Worm (Caenorhabditis elegans) whole organism, L1 larva: Measurements from ENCODE around the gene nyn-3.

Experiments
- C16A3.4 ChIP-seq: fragments of 150-350 bp; optimal IDR thresholded peaks from 2 replicates; lab custom pipeline; 2014; ENCODE audit warnings: missing biosample characterization, missing genetic modification characterization
- C34B4.2 ChIP-seq: sonication (generic microtip); optimal IDR thresholded peaks from 2 replicates; lab custom pipeline; 2017; ENCODE audit warnings: mild to moderate bottlenecking, missing genetic modification characterization, missing compliant biosample characterization
- Y116A8C.19 ChIP-seq: sonication (generic microtip); optimal IDR thresholded peaks from 2 replicates; lab custom pipeline; 2016; ENCODE audit warnings: missing compliant biosample characterization, missing genetic modification characterization, borderline replicate concordance
- alr-1 ChIP-seq: fragments of 200-800 bp; sonication (Bioruptor generic); optimal IDR thresholded peaks from 2 replicates; lab custom pipeline; 2018; ENCODE audit warnings: borderline replicate concordance, mild to moderate bottlenecking, missing genetic modification characterization, missing compliant biosample characterization
- ceh-82 ChIP-seq, 3 experiments: fragments of 150-350 bp in 1 of 3; sonication (generic microtip) in 2 of 3; optimal IDR thresholded peaks; 2 replicates each; lab custom pipeline; 2014 to 2017; ENCODE audit warnings: missing biosample characterization in 3 of 3, missing genetic modification characterization in 3 of 3
- ceh-88 ChIP-seq: fragments of 200-800 bp; sonication (Bioruptor generic); IDR thresholded peaks from 2 replicates; pipeline ENCODE4 v1.3.6; 2022; ENCODE audit warnings: missing genetic modification characterization, missing compliant biosample characterization
- ceh-90 ChIP-seq: sonication (generic microtip); optimal IDR thresholded peaks from 2 replicates; lab custom pipeline; 2016; ENCODE audit warnings: missing genetic modification characterization, missing compliant biosample characterization
- dpl-1 ChIP-seq, 3 experiments: fragments of 150-350 bp in 2 of 3; sonication (generic microtip) in 1 of 3; optimal IDR thresholded peaks; 2 replicates each; lab custom pipeline; 2014 to 2017; ENCODE audit warnings: missing biosample characterization in 3 of 3, missing genetic modification characterization in 3 of 3, missing genetic modification reagents in 3 of 3
- dsc-1 ChIP-seq: sonication (generic microtip); optimal IDR thresholded peaks from 2 replicates; lab custom pipeline; 2016; ENCODE audit warnings: mild to moderate bottlenecking, missing genetic modification characterization, missing compliant biosample characterization
- efl-1 ChIP-seq, 4 experiments: fragments of 150-350 bp; optimal IDR thresholded peaks in 3 of 4; peaks in 1 of 4; 1 replicate in 1 of 4; 2 replicates in 3 of 4; lab custom pipeline; 2014; ENCODE audit warnings: missing biosample characterization in 2 of 4, missing genetic modification characterization in 2 of 4, missing genetic modification reagents in 2 of 4
- egl-13 ChIP-seq: sonication (generic microtip); optimal IDR thresholded peaks from 2 replicates; lab custom pipeline; 2016; ENCODE audit warnings: missing genotype, missing genetic modification reagents, missing genetic modification characterization, missing compliant biosample characterization
- egl-27 ChIP-seq, 2 experiments: fragments of 150-350 bp in 1 of 2; sonication (generic microtip); optimal IDR thresholded peaks; 3 replicates each; lab custom pipeline; 2017 to 2018; ENCODE audit warnings: missing biosample characterization in 2 of 2, missing genetic modification characterization in 2 of 2, missing genetic modification reagents in 2 of 2
- elt-2 ChIP-seq: sonication (generic microtip); optimal IDR thresholded peaks from 2 replicates; lab custom pipeline; 2016; ENCODE audit warnings: missing genetic modification characterization, mild to moderate bottlenecking, inconsistent platforms, missing compliant biosample characterization, missing genetic modification reagents
- ets-5 ChIP-seq: fragments of 200-800 bp; sonication (Bioruptor generic); IDR thresholded peaks from 2 replicates; pipeline ENCODE4 v1.3.6; 2022; ENCODE audit warnings: missing genetic modification characterization, missing compliant biosample characterization
- fkh-4 ChIP-seq: sonication (generic microtip); optimal IDR thresholded peaks from 2 replicates; lab custom pipeline; 2016; ENCODE audit warnings: missing compliant biosample characterization, missing genetic modification characterization, borderline replicate concordance
- fkh-8 ChIP-seq: sonication (generic microtip); optimal IDR thresholded peaks from 2 replicates; lab custom pipeline; 2016; ENCODE audit warnings: mild to moderate bottlenecking, missing genetic modification characterization, missing compliant biosample characterization
- fos-1 ChIP-seq: fragments of 150-350 bp; optimal IDR thresholded peaks from 2 replicates; lab custom pipeline; 2014; ENCODE audit warnings: missing biosample characterization, missing genetic modification characterization
- hlh-17 ChIP-seq: fragments of 200-800 bp; sonication (Bioruptor generic); optimal IDR thresholded peaks from 2 replicates; lab custom pipeline; 2018; ENCODE audit warnings: missing genetic modification characterization, mild to moderate bottlenecking, missing compliant biosample characterization, moderate library complexity, borderline replicate concordance
- hlh-4 ChIP-seq: sonication (generic microtip); optimal IDR thresholded peaks from 2 replicates; lab custom pipeline; 2016; ENCODE audit warnings: mild to moderate bottlenecking, missing genetic modification characterization, missing compliant biosample characterization
- irx-1 ChIP-seq: sonication (generic microtip); optimal IDR thresholded peaks from 2 replicates; lab custom pipeline; 2016; ENCODE audit warnings: missing genetic modification characterization, missing compliant biosample characterization
- lin-13 ChIP-seq: fragments of 150-350 bp; optimal IDR thresholded peaks from 2 replicates; lab custom pipeline; 2014; ENCODE audit warnings: missing biosample characterization, missing genetic modification reagents, missing genetic modification characterization
- lin-14 ChIP-seq: fragments of 200-800 bp; sonication (Bioruptor generic); optimal IDR thresholded peaks from 2 replicates; lab custom pipeline; 2018; ENCODE audit warnings: mild to moderate bottlenecking, missing genetic modification characterization, moderate library complexity, missing compliant biosample characterization
- lin-35 ChIP-seq, 2 experiments: fragments of 150-350 bp; optimal IDR thresholded peaks; 2 replicates each; lab custom pipeline; 2014; ENCODE audit warnings: missing biosample characterization in 2 of 2, missing genetic modification characterization in 2 of 2, missing genetic modification reagents in 2 of 2
- lin-39 ChIP-seq: fragments of 150-350 bp; optimal IDR thresholded peaks from 2 replicates; lab custom pipeline; 2014; ENCODE audit warnings: missing biosample characterization, missing genetic modification reagents, missing genetic modification characterization
- lir-3 ChIP-seq: sonication (generic microtip); optimal IDR thresholded peaks from 2 replicates; lab custom pipeline; 2016; ENCODE audit warnings: mild to moderate bottlenecking, missing genetic modification characterization, moderate library complexity, missing compliant biosample characterization; ENCODE audit not compliant: poor library complexity
- lsy-2 ChIP-seq, 2 experiments: fragments of 150-350 bp; optimal IDR thresholded peaks; 2 replicates each; lab custom pipeline; 2014; ENCODE audit warnings: missing biosample characterization in 2 of 2, missing genetic modification characterization in 2 of 2
- mdl-1 ChIP-seq, 2 experiments: fragments of 150-350 bp; optimal IDR thresholded peaks; 2 replicates each; lab custom pipeline; 2014 to 2017; ENCODE audit warnings: missing biosample characterization in 2 of 2, missing genetic modification characterization in 2 of 2, inconsistent platforms in 1 of 2
- mef-2 ChIP-seq: fragments of 150-350 bp; optimal IDR thresholded peaks from 2 replicates; lab custom pipeline; 2014; ENCODE audit warnings: missing biosample characterization, missing genetic modification characterization
- nhr-11 ChIP-seq: fragments of 150-350 bp; optimal IDR thresholded peaks from 2 replicates; lab custom pipeline; 2014; ENCODE audit warnings: missing biosample characterization, missing genetic modification characterization
- nhr-237 ChIP-seq: fragments of 150-350 bp; optimal IDR thresholded peaks from 2 replicates; lab custom pipeline; 2014; ENCODE audit warnings: missing biosample characterization, missing genetic modification characterization
- nhr-47 ChIP-seq: sonication (generic microtip); optimal IDR thresholded peaks from 2 replicates; lab custom pipeline; 2016; ENCODE audit warnings: mild to moderate bottlenecking, missing genetic modification characterization, moderate library complexity, missing compliant biosample characterization
- nhr-84 ChIP-seq: sonication (generic microtip); optimal IDR thresholded peaks from 2 replicates; lab custom pipeline; 2017; ENCODE audit warnings: missing biosample characterization, missing genetic modification characterization
- nhr-90 ChIP-seq: sonication (generic microtip); optimal IDR thresholded peaks from 2 replicates; lab custom pipeline; 2016; ENCODE audit warnings: mild to moderate bottlenecking, missing genetic modification characterization, missing compliant biosample characterization; ENCODE audit not compliant: poor library complexity
- rnt-1 ChIP-seq: sonication (generic microtip); optimal IDR thresholded peaks from 2 replicates; lab custom pipeline; 2016; ENCODE audit warnings: mild to moderate bottlenecking, missing genetic modification characterization, moderate library complexity, missing compliant biosample characterization
- snpc-4 ChIP-seq: fragments of 150-350 bp; optimal IDR thresholded peaks from 2 replicates; lab custom pipeline; 2014; ENCODE audit warnings: missing biosample characterization, missing genetic modification characterization
- sptf-1 ChIP-seq: fragments of 150-350 bp; optimal IDR thresholded peaks from 2 replicates; lab custom pipeline; 2014; ENCODE audit warnings: missing biosample characterization, missing genetic modification characterization
- swsn-7 ChIP-seq: sonication (generic microtip); optimal IDR thresholded peaks from 2 replicates; lab custom pipeline; 2016; ENCODE audit warnings: missing genetic modification characterization, missing compliant biosample characterization
- tbx-2 ChIP-seq: sonication (generic microtip); optimal IDR thresholded peaks from 2 replicates; lab custom pipeline; 2016; ENCODE audit warnings: missing genetic modification characterization, missing compliant biosample characterization
- tlp-1 ChIP-seq: fragments of 150-350 bp; optimal IDR thresholded peaks from 2 replicates; lab custom pipeline; 2014; ENCODE audit warnings: missing biosample characterization, missing genetic modification characterization
- unc-62 ChIP-seq: fragments of 150-350 bp; optimal IDR thresholded peaks from 2 replicates; lab custom pipeline; 2014; ENCODE audit warnings: missing biosample characterization, missing genetic modification reagents, missing genetic modification characterization
- unc-86 ChIP-seq: sonication (generic microtip); optimal IDR thresholded peaks from 2 replicates; lab custom pipeline; 2016; ENCODE audit warnings: missing genetic modification characterization, missing compliant biosample characterization
- unc-98 ChIP-seq: fragments of 200-800 bp; sonication (Bioruptor generic); IDR thresholded peaks from 2 replicates; pipeline ENCODE4 v1.3.6; 2022; ENCODE audit warnings: missing genetic modification characterization, missing compliant biosample characterization
- vab-15 ChIP-seq: sonication (generic microtip); optimal IDR thresholded peaks from 2 replicates; lab custom pipeline; 2017; ENCODE audit warnings: missing genotype, mild to moderate bottlenecking, missing genetic modification characterization, missing compliant biosample characterization
- xbp-1 ChIP-seq: sonication (generic microtip); optimal IDR thresholded peaks from 2 replicates; lab custom pipeline; 2016; ENCODE audit warnings: missing genetic modification characterization, missing compliant biosample characterization
- zip-4 ChIP-seq: fragments of 200-800 bp; sonication (Bioruptor generic); optimal IDR thresholded peaks from 2 replicates; lab custom pipeline; 2018; ENCODE audit warnings: mild to moderate bottlenecking, missing genetic modification characterization, moderate library complexity, missing compliant biosample characterization

The nyn-3 gene

DNA sequence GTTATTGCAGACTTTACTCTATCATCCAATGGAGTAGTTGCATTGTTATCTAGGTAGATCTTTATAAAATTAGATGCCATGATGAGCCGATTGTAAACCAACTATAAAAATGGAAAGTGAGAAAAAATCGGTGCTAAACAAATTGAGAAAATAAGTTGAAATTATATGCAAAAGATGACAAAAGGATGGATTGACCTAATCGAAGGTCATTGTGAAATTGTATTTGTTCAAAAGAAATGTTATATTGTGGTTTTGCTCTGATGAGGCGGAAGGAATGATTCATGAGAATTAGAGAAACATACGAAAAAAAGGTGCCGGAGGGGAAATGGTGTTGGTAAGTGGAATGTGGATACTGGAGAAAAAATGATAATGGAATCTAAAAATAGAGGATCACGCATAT is 11.4 kb downstream of the nyn-3 start, which contains the start of gene scly-1:
scly-1 (minus strand) TSS at position 101 of the 400 bp plus-strand sequence.
- TF ChIP-seq efl-1 (optimal IDR thresholded peaks at IDR 0.05; lab: Kevin White, UChicago) (no peak), efl-1 (GFP tag; optimal IDR thresholded peaks at IDR 0.05 in 1 of 2; lab: Kevin White, UChicago) (peak in 1 of 2 experiments; percentile 87), fkh-8 (tag; lab: Kevin White, UChicago) (no peak)

DNA sequence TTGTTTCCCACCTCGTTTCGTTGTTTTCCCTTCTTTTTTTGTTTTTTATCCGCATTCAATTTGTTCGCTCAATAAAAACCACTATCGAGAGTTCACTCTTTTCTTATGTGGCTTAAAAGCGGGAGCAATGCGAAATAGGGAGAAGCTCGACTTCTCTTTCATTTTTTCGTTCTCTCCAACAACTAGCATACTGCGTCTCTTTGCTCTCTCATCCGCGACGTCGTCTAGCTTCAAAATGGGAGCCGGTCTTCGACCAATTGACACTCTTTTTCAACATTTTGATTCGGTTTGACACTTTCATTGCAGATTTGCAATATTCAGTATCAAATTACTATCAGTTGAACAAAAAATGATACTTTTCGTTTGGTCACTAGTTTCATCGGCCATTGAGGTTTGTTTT is 18.5 kb downstream of the nyn-3 start, which contains the start of gene bpl-1:
bpl-1 (plus strand) TSS at position 301 of the 400 bp plus-strand sequence.
- TF ChIP-seq alr-1, result no peak
- TF ChIP-seq lin-14 (GFP tag; lab: Kevin White, UChicago), result peak; percentile 28
- TF ChIP-seq fkh-4 (tag; lab: Kevin White, UChicago), result no peak
- TF ChIP-seq ceh-82 (tag; optimal IDR thresholded peaks at IDR 0.05; lab: Kevin White, UChicago), result peak in 1 of 3 experiments; percentile 2
- TF ChIP-seq efl-1 (optimal IDR thresholded peaks at IDR 0.05; lab: Kevin White, UChicago), result peak; percentile 3 to 9
- no peak for TF ChIP-seq efl-1 (GFP tag; optimal IDR thresholded peaks at IDR 0.05 in 1 of 2; lab: Kevin White, UChicago)
- no peak for TF ChIP-seq nhr-84 (tag; lab: Kevin White, UChicago)
- TF ChIP-seq dsc-1 (tag; lab: Kevin White, UChicago), result no peak
- TF ChIP-seq ceh-88 (GFP tag; lab: Robert Waterston, UW), result no peak
- peak in 1 of 2 experiments; percentile 1 for TF ChIP-seq lsy-2 (tag; optimal IDR thresholded peaks at IDR 0.05; lab: Kevin White, UChicago)
- TF ChIP-seq dpl-1 (GFP tag; optimal IDR thresholded peaks at IDR 0.05; lab: Kevin White, UChicago), result peak in 1 of 3 experiments; percentile 10

DNA sequence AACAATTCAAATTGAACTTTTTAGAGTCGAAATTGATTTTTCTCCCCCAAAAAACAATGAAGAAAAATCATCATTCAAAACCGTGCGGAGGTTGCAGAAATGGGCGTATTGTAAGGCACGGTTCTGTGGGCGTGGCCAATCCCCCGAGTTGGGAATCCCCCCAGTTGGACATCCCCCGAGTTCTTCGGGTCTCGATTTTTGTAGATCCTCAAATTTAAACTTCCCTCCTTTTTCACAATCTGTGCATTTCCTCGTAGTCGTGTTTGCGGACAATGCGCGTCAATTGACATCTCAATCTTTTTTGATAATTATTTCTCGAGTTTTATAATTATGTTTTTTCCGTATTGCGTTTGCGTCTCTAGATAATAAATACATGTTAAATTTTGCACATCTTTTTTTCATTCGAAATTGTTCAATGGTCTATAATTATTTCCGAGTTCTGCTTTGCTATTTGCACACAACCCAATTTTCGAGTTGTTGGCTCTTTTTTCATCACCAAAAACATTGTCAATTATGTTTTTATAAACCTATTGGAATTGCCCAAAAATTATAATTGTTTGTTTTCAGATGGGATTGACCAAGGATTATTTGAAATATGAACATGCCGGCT is 22.5 kb downstream of the nyn-3 start, which contains the start of gene F13H8.2:
F13H8.2 (plus strand) TSS at position 560 of the 610 bp plus-strand sequence.
- peak; percentile 82 for TF ChIP-seq dsc-1 (tag; lab: Kevin White, UChicago)
- TF ChIP-seq fkh-4 (tag; lab: Kevin White, UChicago), result no peak
- TF ChIP-seq egl-27 (tag; optimal IDR thresholded peaks at IDR 0.05; lab: Kevin White, UChicago), result no peak
- TF ChIP-seq nhr-90, result peak; percentile 77
- TF ChIP-seq sptf-1 (tag; lab: Kevin White, UChicago), result no peak
- no peak for TF ChIP-seq lin-39 (tag; lab: Kevin White, UChicago)
- no peak for TF ChIP-seq ceh-90
- TF ChIP-seq xbp-1 (tag; lab: Kevin White, UChicago), result peak; percentile 75
- no peak for TF ChIP-seq hlh-17 (GFP tag; lab: Kevin White, UChicago)
- TF ChIP-seq nhr-237, result no peak
- peak; percentile 37 for TF ChIP-seq elt-2 (tag; lab: Kevin White, UChicago)
- no peak for TF ChIP-seq hlh-4 (tag; lab: Kevin White, UChicago)
- no peak for TF ChIP-seq unc-62 (GFP tag; lab: Kevin White, UChicago)
- no peak for TF ChIP-seq C34B4.2
- peak; percentile 72 for TF ChIP-seq lir-3 (tag; lab: Kevin White, UChicago)
- TF ChIP-seq ets-5 (GFP tag; lab: Robert Waterston, UW), result no peak
- peak; percentile 56 for TF ChIP-seq lin-13 (GFP tag; lab: Kevin White, UChicago)
- TF ChIP-seq unc-86 (tag; lab: Kevin White, UChicago), result peak; percentile 80
- peak; percentile 81 for TF ChIP-seq ceh-88 (GFP tag; lab: Robert Waterston, UW)
- TF ChIP-seq vab-15 (tag; lab: Kevin White, UChicago), result peak; percentile 41
- peak in 1 of 2 experiments; percentile 75 for TF ChIP-seq mdl-1 (tag; optimal IDR thresholded peaks at IDR 0.05; lab: Kevin White, UChicago)
- TF ChIP-seq lin-35 (GFP tag; optimal IDR thresholded peaks at IDR 0.05; lab: Kevin White, UChicago), result peak; percentile 96 to 98
- TF ChIP-seq swsn-7 (tag; lab: Kevin White, UChicago), result peak; percentile 82
- peak; percentile 86 for TF ChIP-seq tbx-2
- no peak for TF ChIP-seq Y116A8C.19
- peak; percentile 44 for TF ChIP-seq snpc-4 (tag; lab: Kevin White, UChicago)
- TF ChIP-seq unc-98 (GFP tag; lab: Robert Waterston, UW), result no peak
- TF ChIP-seq egl-13 (tag; lab: Kevin White, UChicago), result peak; percentile 81
- TF ChIP-seq tlp-1 (tag; lab: Kevin White, UChicago), result no peak
- TF ChIP-seq nhr-11 (tag; lab: Kevin White, UChicago), result no peak
- TF ChIP-seq C16A3.4 (tag; lab: Kevin White, UChicago), result peak; percentile 80
- TF ChIP-seq alr-1, result no peak
- peak; percentile 58 for TF ChIP-seq irx-1 (tag; lab: Kevin White, UChicago)
- peak; percentile 88 for TF ChIP-seq rnt-1 (tag; lab: Kevin White, UChicago)
- TF ChIP-seq nhr-47 (tag; lab: Kevin White, UChicago), result peak; percentile 91
- TF ChIP-seq fos-1 (tag; lab: Kevin White, UChicago), result peak; percentile 51
- no peak for TF ChIP-seq mef-2 (tag; lab: Kevin White, UChicago)
- peak; percentile 54 for TF ChIP-seq zip-4 (GFP tag; lab: Kevin White, UChicago)
